Worm (Caenorhabditis elegans) whole organism, L2 larva: Measurements from ENCODE around the gene rde-12.

Experiments
- C34F6.9 ChIP-seq: fragments of 150-350 bp; optimal IDR thresholded peaks from 2 replicates; lab custom pipeline; 2014; ENCODE audit warnings: missing biosample characterization, missing genetic modification characterization
- F13H6.1 ChIP-seq: sonication (generic microtip); optimal IDR thresholded peaks from 2 replicates; lab custom pipeline; 2016; ENCODE audit warnings: missing genetic modification characterization, missing compliant biosample characterization
- R02D3.7 ChIP-seq: fragments of 150-350 bp; optimal IDR thresholded peaks from 2 replicates; lab custom pipeline; 2014; ENCODE audit warnings: missing biosample characterization, missing genetic modification characterization
- Y55F3AM.14 ChIP-seq: fragments of 200-800 bp; sonication (Bioruptor generic); optimal IDR thresholded peaks from 2 replicates; lab custom pipeline; 2018; ENCODE audit warnings: mild to moderate bottlenecking, missing genetic modification characterization, missing compliant biosample characterization
- ZK546.5 ChIP-seq: sonication (generic microtip); optimal IDR thresholded peaks from 2 replicates; lab custom pipeline; 2017; ENCODE audit warnings: missing biosample characterization, missing genetic modification characterization
- alr-1 ChIP-seq: fragments of 150-350 bp; optimal IDR thresholded peaks from 2 replicates; lab custom pipeline; 2014; ENCODE audit warnings: missing biosample characterization, missing genetic modification characterization
- aly-2 ChIP-seq: fragments of 150-350 bp; optimal IDR thresholded peaks from 2 replicates; lab custom pipeline; 2014; ENCODE audit warnings: missing biosample characterization, missing genetic modification characterization
- ama-1 ChIP-seq: fragments of 150-350 bp; optimal IDR thresholded peaks from 2 replicates; lab custom pipeline; 2018; ENCODE audit warnings: inconsistent platforms
- blmp-1 ChIP-seq: sonication (generic microtip); optimal IDR thresholded peaks from 2 replicates; lab custom pipeline; 2017; ENCODE audit warnings: missing genetic modification characterization, mild to moderate bottlenecking, missing compliant biosample characterization, antibody characterized with exemption, moderate library complexity; ENCODE audit not compliant: insufficient read depth
- ceh-16 ChIP-seq: fragments of 150-350 bp; optimal IDR thresholded peaks from 2 replicates; lab custom pipeline; 2014; ENCODE audit warnings: missing biosample characterization, missing genetic modification characterization
- ceh-82 ChIP-seq: fragments of 150-350 bp; optimal IDR thresholded peaks from 2 replicates; lab custom pipeline; 2014; ENCODE audit warnings: missing biosample characterization, missing genetic modification characterization
- crh-2 ChIP-seq: sonication (generic microtip); optimal IDR thresholded peaks from 2 replicates; lab custom pipeline; 2017; ENCODE audit warnings: missing biosample characterization, missing genetic modification characterization
- dmd-4 ChIP-seq: sonication (generic microtip); optimal IDR thresholded peaks from 2 replicates; lab custom pipeline; 2017; ENCODE audit warnings: missing biosample characterization, missing genetic modification characterization
- egl-27 ChIP-seq: sonication (generic microtip); optimal IDR thresholded peaks from 3 replicates; lab custom pipeline; 2017; ENCODE audit warnings: missing biosample characterization, missing genetic modification reagents, missing genetic modification characterization
- elt-1 ChIP-seq: fragments of 150-350 bp; optimal IDR thresholded peaks from 2 replicates; lab custom pipeline; 2014; ENCODE audit warnings: missing biosample characterization, missing genetic modification characterization
- elt-3 ChIP-seq: sonication (generic microtip); optimal IDR thresholded peaks from 2 replicates; lab custom pipeline; 2017; ENCODE audit warnings: missing biosample characterization, missing genetic modification characterization
- fos-1 ChIP-seq: fragments of 150-350 bp; optimal IDR thresholded peaks from 2 replicates; lab custom pipeline; 2014; ENCODE audit warnings: missing biosample characterization, missing genetic modification characterization
- gmeb-1 ChIP-seq: fragments of 150-350 bp; optimal IDR thresholded peaks from 2 replicates; lab custom pipeline; 2014; ENCODE audit warnings: missing biosample characterization, missing genetic modification characterization
- lin-11 ChIP-seq: fragments of 150-350 bp; sonication (generic microtip); optimal IDR thresholded peaks from 2 replicates; lab custom pipeline; 2014; ENCODE audit warnings: missing biosample characterization, missing genetic modification characterization, inconsistent platforms, mixed read lengths
- lin-13 ChIP-seq: fragments of 150-350 bp; optimal IDR thresholded peaks from 2 replicates; lab custom pipeline; 2014; ENCODE audit warnings: missing biosample characterization, missing genetic modification reagents, missing genetic modification characterization
- lin-39 ChIP-seq: fragments of 150-350 bp; optimal IDR thresholded peaks from 2 replicates; lab custom pipeline; 2014; ENCODE audit warnings: missing biosample characterization, missing genetic modification reagents, missing genetic modification characterization
- lsy-2 ChIP-seq, 2 experiments: fragments of 150-350 bp in 1 of 2; sonication (generic microtip) in 1 of 2; optimal IDR thresholded peaks; 2 replicates each; lab custom pipeline; 2014 to 2017; ENCODE audit warnings: missing biosample characterization in 2 of 2, missing genetic modification characterization in 2 of 2
- mab-5 ChIP-seq: fragments of 150-350 bp; optimal IDR thresholded peaks from 2 replicates; lab custom pipeline; 2014; ENCODE audit warnings: missing biosample characterization, missing genetic modification characterization
- mbf-1 ChIP-seq: sonication (generic microtip); optimal IDR thresholded peaks from 2 replicates; lab custom pipeline; 2017; ENCODE audit warnings: missing biosample characterization, missing genetic modification characterization
- mdl-1 ChIP-seq, 2 experiments: fragments of 150-350 bp in 1 of 2; sonication (generic microtip) in 1 of 2; optimal IDR thresholded peaks; 2 replicates each; lab custom pipeline; 2017; ENCODE audit warnings: missing biosample characterization in 2 of 2, missing genetic modification characterization in 2 of 2
- nhr-10 ChIP-seq: sonication (generic microtip); optimal IDR thresholded peaks from 2 replicates; lab custom pipeline; 2017; ENCODE audit warnings: missing biosample characterization, missing genetic modification characterization
- nhr-11 ChIP-seq: fragments of 150-350 bp; optimal IDR thresholded peaks from 2 replicates; lab custom pipeline; 2014; ENCODE audit warnings: missing biosample characterization, missing genetic modification characterization
- nhr-12 ChIP-seq: fragments of 150-350 bp; optimal IDR thresholded peaks from 2 replicates; lab custom pipeline; 2014; ENCODE audit warnings: missing biosample characterization, missing genetic modification characterization
- nhr-129 ChIP-seq: fragments of 150-350 bp; optimal IDR thresholded peaks from 2 replicates; lab custom pipeline; 2014; ENCODE audit warnings: missing biosample characterization, missing genetic modification characterization
- nhr-21 ChIP-seq: fragments of 150-350 bp; optimal IDR thresholded peaks from 2 replicates; lab custom pipeline; 2014; ENCODE audit warnings: missing biosample characterization, missing genetic modification characterization
- nhr-23 ChIP-seq: fragments of 150-350 bp; optimal IDR thresholded peaks from 2 replicates; lab custom pipeline; 2014; ENCODE audit warnings: missing biosample characterization, missing genetic modification reagents, missing genetic modification characterization
- nhr-237 ChIP-seq: fragments of 150-350 bp; optimal IDR thresholded peaks from 2 replicates; lab custom pipeline; 2014; ENCODE audit warnings: missing biosample characterization, missing genetic modification characterization
- nhr-25 ChIP-seq: fragments of 150-350 bp; sonication (generic microtip); optimal IDR thresholded peaks from 3 replicates; lab custom pipeline; 2014; ENCODE audit warnings: missing biosample characterization, missing genetic modification characterization
- nhr-6 ChIP-seq: fragments of 150-350 bp; optimal IDR thresholded peaks from 2 replicates; lab custom pipeline; 2014; ENCODE audit warnings: missing biosample characterization, missing genetic modification characterization
- nhr-77 ChIP-seq: fragments of 150-350 bp; optimal IDR thresholded peaks from 2 replicates; lab custom pipeline; 2014; ENCODE audit warnings: missing biosample characterization, missing genetic modification characterization
- peb-1 ChIP-seq: fragments of 150-350 bp; optimal IDR thresholded peaks from 2 replicates; lab custom pipeline; 2014; ENCODE audit warnings: missing biosample characterization, missing genetic modification characterization
- sem-4 ChIP-seq: fragments of 150-350 bp; optimal IDR thresholded peaks from 2 replicates; lab custom pipeline; 2014; ENCODE audit warnings: missing biosample characterization, missing genetic modification reagents, missing genetic modification characterization
- skn-1 ChIP-seq: sonication (generic microtip); optimal IDR thresholded peaks from 2 replicates; lab custom pipeline; 2017; ENCODE audit warnings: missing biosample characterization, missing genetic modification characterization
- sma-3 ChIP-seq: sonication (generic microtip); optimal IDR thresholded peaks from 2 replicates; lab custom pipeline; 2016; ENCODE audit warnings: missing genetic modification reagents, missing genetic modification characterization, missing compliant biosample characterization
- sma-9 ChIP-seq, 2 experiments: fragments of 150-350 bp in 1 of 2; sonication (generic microtip) in 1 of 2; optimal IDR thresholded peaks; 2 replicates each; lab custom pipeline; 2014 to 2016; ENCODE audit warnings: missing genetic modification characterization in 2 of 2, mild to moderate bottlenecking in 1 of 2, missing biosample characterization in 1 of 2, missing compliant biosample characterization in 1 of 2, missing genetic modification reagents in 1 of 2, moderate library complexity in 1 of 2
- snpc-4 ChIP-seq: fragments of 150-350 bp; optimal IDR thresholded peaks from 2 replicates; lab custom pipeline; 2014; ENCODE audit warnings: missing biosample characterization, missing genetic modification characterization
- unc-39 ChIP-seq: fragments of 150-350 bp; optimal IDR thresholded peaks from 2 replicates; lab custom pipeline; 2014; ENCODE audit warnings: missing biosample characterization, missing genetic modification characterization
- unc-55 ChIP-seq: fragments of 150-350 bp; sonication (generic microtip); optimal IDR thresholded peaks from 3 replicates; lab custom pipeline; 2014; ENCODE audit warnings: missing biosample characterization, missing genetic modification reagents, missing genetic modification characterization
- unc-62 ChIP-seq: fragments of 150-350 bp; optimal IDR thresholded peaks from 2 replicates; lab custom pipeline; 2014; ENCODE audit warnings: missing biosample characterization, missing genetic modification reagents, missing genetic modification characterization
- zag-1 ChIP-seq: fragments of 150-350 bp; optimal IDR thresholded peaks from 2 replicates; lab custom pipeline; 2014; ENCODE audit warnings: missing biosample characterization, missing genetic modification characterization
- ztf-1 ChIP-seq: fragments of 200-800 bp; sonication (Bioruptor generic); conservative IDR thresholded peaks from 2 replicates; pipeline ENCODE4 v1.3.6; 2022; ENCODE audit warnings: missing genetic modification characterization, missing compliant biosample characterization
- ztf-11 ChIP-seq: sonication (generic microtip); optimal IDR thresholded peaks from 2 replicates; lab custom pipeline; 2017; ENCODE audit warnings: missing biosample characterization, missing genetic modification characterization
- ztf-4 ChIP-seq: fragments of 150-350 bp; optimal IDR thresholded peaks from 2 replicates; lab custom pipeline; 2014; ENCODE audit warnings: missing biosample characterization, missing genetic modification characterization

The rde-12 gene

ce11 chrV:13671911-13672639, 6.9 kb downstream of the rde-12 start, which contains the start of the genes mip-2 and F58G11.4:
TSS of gene mip-2 (minus strand) at chrV:13671958.
TSS of gene F58G11.4 (plus strand) at chrV:13672589.
- TF ChIP-seq peb-1 (tag; lab: Kevin White, UChicago) = no peak
- TF ChIP-seq R02D3.7 = no peak
- TF ChIP-seq, all 48 proteins: peak for 0

- peak; percentile 78 for TF ChIP-seq snpc-4 (tag; lab: Kevin White, UChicago)
- TF ChIP-seq ztf-11 (tag; lab: Kevin White, UChicago) = no peak
- no peak for TF ChIP-seq skn-1 (tag; lab: Kevin White, UChicago)
- TF ChIP-seq elt-1 (tag; lab: Kevin White, UChicago) = no peak
- peak; percentile 69 for TF ChIP-seq fos-1 (tag; lab: Kevin White, UChicago)
- TF ChIP-seq unc-62 = peak; percentile 57
- TF ChIP-seq sma-9 (GFP tag; optimal IDR thresholded peaks at IDR 0.05; lab: Kevin White, UChicago) = peak; percentile 94
- TF ChIP-seq sma-9 (tag; optimal IDR thresholded peaks at IDR 0.05; lab: Kevin White, UChicago) = no peak
- TF ChIP-seq aly-2 (tag; lab: Kevin White, UChicago) = no peak
- TF ChIP-seq lsy-2 (tag; optimal IDR thresholded peaks at IDR 0.05; lab: Kevin White, UChicago) = peak; percentile 87 to 94
- TF ChIP-seq ztf-1 (GFP tag; lab: Robert Waterston, UW) = no peak
- TF ChIP-seq lin-39 = no peak
- no peak for TF ChIP-seq ztf-4
- no peak for TF ChIP-seq mbf-1
- TF ChIP-seq nhr-12 (tag; lab: Kevin White, UChicago) = no peak
- no peak for TF ChIP-seq ceh-82 (tag; lab: Kevin White, UChicago)
- no peak for TF ChIP-seq alr-1 (tag; lab: Kevin White, UChicago)
- no peak for TF ChIP-seq nhr-23
- TF ChIP-seq nhr-77 (tag; lab: Kevin White, UChicago) = no peak
- peak; percentile 33 for TF ChIP-seq dmd-4
- peak; percentile 24 for TF ChIP-seq ZK546.5
- TF ChIP-seq crh-2 (tag; lab: Kevin White, UChicago) = peak; percentile 88
- peak; percentile 80 for TF ChIP-seq sma-3 (GFP tag; lab: Kevin White, UChicago)
- TF ChIP-seq nhr-6 (tag; lab: Kevin White, UChicago) = no peak
- peak; percentile 68 for TF ChIP-seq R02D3.7
- peak; percentile 86 for TF ChIP-seq F13H6.1 (tag; lab: Kevin White, UChicago)
- TF ChIP-seq blmp-1 (tag; lab: Kevin White, UChicago) = peak; percentile 60
- no peak for TF ChIP-seq nhr-11
- TF ChIP-seq elt-3 (tag; lab: Kevin White, UChicago) = no peak
- peak; percentile 31 for TF ChIP-seq lin-11 (tag; lab: Kevin White, UChicago)
- TF ChIP-seq nhr-21 (tag; lab: Kevin White, UChicago) = peak; percentile 87
- TF ChIP-seq unc-39 = no peak
- TF ChIP-seq Y55F3AM.14 (GFP tag; lab: Kevin White, UChicago) = peak; percentile 38
- peak; percentile 93 for TF ChIP-seq gmeb-1 (tag; lab: Kevin White, UChicago)
- TF ChIP-seq unc-55 (GFP tag; lab: Kevin White, UChicago) = peak; percentile 97
- peak; percentile 97 for TF ChIP-seq C34F6.9
- TF ChIP-seq peb-1 (tag; lab: Kevin White, UChicago) = no peak
- TF ChIP-seq mab-5 (tag; lab: Kevin White, UChicago) = peak; percentile 90
- TF ChIP-seq lin-13 (GFP tag; lab: Kevin White, UChicago) = peak; percentile 87
- TF ChIP-seq ama-1 (lab: Kevin White, UChicago) = peak; percentile 35
- TF ChIP-seq sem-4 (tag; lab: Kevin White, UChicago) = peak; percentile 57
- TF ChIP-seq egl-27 (tag; lab: Kevin White, UChicago) = peak; percentile 43
- peak; percentile 90 for TF ChIP-seq nhr-25 (tag; lab: Kevin White, UChicago)
- peak; percentile 27 for TF ChIP-seq ceh-16 (tag; lab: Kevin White, UChicago)
- TF ChIP-seq nhr-237 (tag; lab: Kevin White, UChicago) = peak; percentile 64
- TF ChIP-seq nhr-129 (tag; lab: Kevin White, UChicago) = peak; percentile 59
- TF ChIP-seq nhr-10 = no peak
- TF ChIP-seq mdl-1 (tag; optimal IDR thresholded peaks at IDR 0.05; lab: Kevin White, UChicago) = peak in 1 of 2 experiments; percentile 54
- TF ChIP-seq zag-1 (tag; lab: Kevin White, UChicago) = peak; percentile 41
These were observed 13.4 kb downstream of the rde-12 start, which contains the start of the genes tag-65 and ccz-1 for ce11 chrV:13678542-13678941. TSS of gene tag-65 (minus strand) at chrV:13678587. TSS of gene ccz-1 (plus strand) at chrV:13678875.
